Fruit fly (Drosophila melanogaster) whole organism, embryonic: ENCODE results near the gene CG4218.
A peak's percentile ranks its signal among the peaks of the same experiment; 100 is the strongest.

Experiments
- BEAF-32 ChIP-seq: fragments of 200-800 bp; sonication (Bioruptor generic); optimal IDR thresholded peaks from 3 replicates; lab custom pipeline; 2017; ENCODE audit warnings: missing biosample characterization, missing genetic modification characterization, mild to moderate bottlenecking, moderate library complexity, missing genetic modification reagents
- CG10654 ChIP-seq: fragments of 200-800 bp; sonication (Bioruptor generic); optimal IDR thresholded peaks from 2 replicates; lab custom pipeline; 2016; ENCODE audit warnings: missing biosample characterization, missing genetic modification characterization
- CG12299 ChIP-seq: fragments of 200-800 bp; sonication (Bioruptor generic); optimal IDR thresholded peaks from 2 replicates; lab custom pipeline; 2018; ENCODE audit warnings: missing biosample characterization, mild to moderate bottlenecking, missing genetic modification characterization
- CG13894 ChIP-seq: fragments of 200-800 bp; sonication (Bioruptor generic); optimal IDR thresholded peaks from 3 replicates; lab custom pipeline; 2018; ENCODE audit warnings: missing biosample characterization, mild to moderate bottlenecking, missing genetic modification characterization, moderate library complexity
- CG14710 ChIP-seq: fragments of 200-800 bp; sonication (Bioruptor generic); optimal IDR thresholded peaks from 3 replicates; lab custom pipeline; 2019; ENCODE audit warnings: missing biosample characterization, mild to moderate bottlenecking, missing genetic modification characterization, moderate library complexity
- CG15479 ChIP-seq: fragments of 200-800 bp; sonication (Bioruptor generic); optimal IDR thresholded peaks from 3 replicates; lab custom pipeline; 2019; ENCODE audit warnings: missing biosample characterization, mild to moderate bottlenecking, missing genetic modification characterization, moderate library complexity
- CG1647 ChIP-seq: fragments of 200-800 bp; sonication (Bioruptor generic); optimal IDR thresholded peaks from 3 replicates; lab custom pipeline; 2016; ENCODE audit warnings: missing biosample characterization, missing genetic modification characterization
- CG17829 ChIP-seq: fragments of 200-800 bp; optimal IDR thresholded peaks from 2 replicates; lab custom pipeline; 2019; ENCODE audit warnings: missing biosample characterization, mild to moderate bottlenecking, missing genetic modification characterization, moderate library complexity
- CG17912 ChIP-seq: fragments of 200-800 bp; sonication (Bioruptor generic); optimal IDR thresholded peaks from 2 replicates; lab custom pipeline; 2018; ENCODE audit warnings: missing biosample characterization, mild to moderate bottlenecking, missing genetic modification characterization
- CG2116 ChIP-seq: fragments of 200-800 bp; sonication (Bioruptor generic); optimal IDR thresholded peaks from 3 replicates; lab custom pipeline; 2018; ENCODE audit warnings: missing biosample characterization, mild to moderate bottlenecking, missing genetic modification characterization
- CG2678 ChIP-seq: fragments of 200-800 bp; sonication (Bioruptor generic); optimal IDR thresholded peaks from 3 replicates; lab custom pipeline; 2019; ENCODE audit warnings: missing biosample characterization, mild to moderate bottlenecking, missing genetic modification characterization, moderate library complexity
- CG30403 ChIP-seq: fragments of 200-800 bp; sonication (Bioruptor generic); optimal IDR thresholded peaks from 3 replicates; lab custom pipeline; 2016; ENCODE audit warnings: missing biosample characterization, missing genetic modification characterization
- CG31441 ChIP-seq: fragments of 200-800 bp; sonication (Bioruptor generic); IDR thresholded peaks from 2 replicates; pipeline ENCODE4 v1.3.6; 2022; ENCODE audit warnings: missing biosample characterization, missing genetic modification characterization
- CG3995 ChIP-seq: fragments of 200-800 bp; sonication (Bioruptor generic); optimal IDR thresholded peaks from 3 replicates; lab custom pipeline; 2016; ENCODE audit warnings: missing biosample characterization, missing genetic modification characterization
- CG6254 ChIP-seq: fragments of 200-800 bp; sonication (Bioruptor generic); optimal IDR thresholded peaks from 3 replicates; lab custom pipeline; 2017; ENCODE audit warnings: mild to moderate bottlenecking, missing biosample characterization, missing genetic modification reagents, missing genetic modification characterization
- CG7372 ChIP-seq: fragments of 200-800 bp; sonication (Bioruptor generic); IDR thresholded peaks from 2 replicates; pipeline ENCODE4 v1.3.6; 2022; ENCODE audit warnings: missing biosample characterization, missing genetic modification characterization
- CG9797 ChIP-seq: fragments of 200-800 bp; sonication (Bioruptor generic); optimal IDR thresholded peaks from 3 replicates; lab custom pipeline; 2018; ENCODE audit warnings: missing biosample characterization, mild to moderate bottlenecking, missing genetic modification characterization
- Chrac-16 ChIP-seq: fragments of 200-800 bp; sonication (Bioruptor generic); optimal IDR thresholded peaks from 3 replicates; lab custom pipeline; 2016; ENCODE audit warnings: missing biosample characterization, missing genetic modification characterization
- Dp ChIP-seq: fragments of 200-800 bp; sonication (Bioruptor generic); optimal IDR thresholded peaks from 2 replicates; lab custom pipeline; 2018; ENCODE audit warnings: missing biosample characterization, mild to moderate bottlenecking, missing genetic modification characterization, moderate library complexity
- Ets97D ChIP-seq: fragments of 200-800 bp; sonication (Bioruptor generic); optimal IDR thresholded peaks from 3 replicates; lab custom pipeline; 2016; ENCODE audit warnings: missing biosample characterization, missing genetic modification characterization
- Hmr ChIP-seq: fragments of 200-800 bp; sonication (Bioruptor generic); optimal IDR thresholded peaks from 3 replicates; lab custom pipeline; 2017; ENCODE audit warnings: mild to moderate bottlenecking, missing biosample characterization, missing genetic modification reagents, missing genetic modification characterization
- Hmx ChIP-seq: fragments of 200-800 bp; sonication (Bioruptor generic); optimal IDR thresholded peaks from 2 replicates; lab custom pipeline; 2016; ENCODE audit warnings: missing biosample characterization, missing genetic modification characterization
- Hr3 ChIP-seq: fragments of 200-800 bp; sonication (Bioruptor generic); optimal IDR thresholded peaks from 3 replicates; lab custom pipeline; 2016; ENCODE audit warnings: missing biosample characterization, missing genetic modification characterization
- Hr51 ChIP-seq, 2 experiments: fragments of 200-800 bp; sonication (Bioruptor generic); optimal IDR thresholded peaks; 2 replicates in 1 of 2; 3 replicates in 1 of 2; lab custom pipeline; 2016 to 2018; ENCODE audit warnings: missing biosample characterization in 2 of 2, missing genetic modification characterization in 2 of 2, mild to moderate bottlenecking in 1 of 2, moderate library complexity in 1 of 2
- Lpt ChIP-seq: fragments of >200 bp; optimal IDR thresholded peaks from 2 replicates; lab custom pipeline; 2018; ENCODE audit warnings: missing biosample characterization, missing genetic modification characterization
- Mes4 ChIP-seq: fragments of 200-800 bp; sonication (Bioruptor generic); optimal IDR thresholded peaks from 2 replicates; lab custom pipeline; 2016; ENCODE audit warnings: missing biosample characterization, missing genetic modification characterization
- PHDP ChIP-seq: fragments of 200-800 bp; sonication (Bioruptor generic); optimal IDR thresholded peaks from 3 replicates; lab custom pipeline; 2018; ENCODE audit warnings: missing biosample characterization, mild to moderate bottlenecking, missing genetic modification characterization, moderate library complexity
- Sin3A ChIP-seq: fragments of >200 bp; optimal IDR thresholded peaks from 2 replicates; lab custom pipeline; 2018
- Sox100B ChIP-seq: fragments of 200-800 bp; sonication (Bioruptor generic); optimal IDR thresholded peaks from 3 replicates; lab custom pipeline; 2018; ENCODE audit warnings: missing biosample characterization, mild to moderate bottlenecking, missing genetic modification characterization
- Sry-δ ChIP-seq: fragments of 200-800 bp; sonication (Bioruptor generic); optimal IDR thresholded peaks from 2 replicates; lab custom pipeline; 2016; ENCODE audit warnings: missing biosample characterization, missing genetic modification characterization
- amos ChIP-seq: fragments of 200-800 bp; sonication (Bioruptor generic); IDR thresholded peaks from 2 replicates; pipeline ENCODE4 v1.3.6; 2022; ENCODE audit warnings: missing biosample characterization, missing genetic modification characterization; ENCODE audit not compliant: partially characterized antibody
- cas ChIP-seq: fragments of 200-800 bp; sonication (Bioruptor generic); IDR thresholded peaks from 2 replicates; pipeline ENCODE4 v1.3.6; 2022; ENCODE audit warnings: missing biosample characterization, missing genetic modification characterization
- caup ChIP-seq: fragments of 200-800 bp; sonication (Bioruptor generic); optimal IDR thresholded peaks from 3 replicates; lab custom pipeline; 2017; ENCODE audit warnings: missing biosample characterization, mild to moderate bottlenecking, missing genetic modification characterization, moderate library complexity; ENCODE audit not compliant: severe bottlenecking
- ewg ChIP-seq: fragments of 200-800 bp; sonication (Bioruptor generic); optimal IDR thresholded peaks from 3 replicates; lab custom pipeline; 2017; ENCODE audit warnings: mild to moderate bottlenecking, missing biosample characterization, missing genetic modification reagents, missing genetic modification characterization
- fd96Cb ChIP-seq: fragments of 200-800 bp; sonication (Bioruptor generic); optimal IDR thresholded peaks from 2 replicates; lab custom pipeline; 2018; ENCODE audit warnings: missing biosample characterization, mild to moderate bottlenecking, missing genetic modification characterization, moderate library complexity
- grau ChIP-seq: fragments of 200-800 bp; optimal IDR thresholded peaks from 3 replicates; lab custom pipeline; 2019; ENCODE audit warnings: missing biosample characterization, mild to moderate bottlenecking, missing genetic modification characterization, moderate library complexity
- lola ChIP-seq, 3 experiments: fragments of >200 bp in 2 of 3; fragments of 200-800 bp in 1 of 3; sonication (Bioruptor generic) in 1 of 3; optimal IDR thresholded peaks; 2 replicates each; lab custom pipeline; 2017 to 2019; ENCODE audit warnings: missing biosample characterization in 3 of 3, missing genetic modification characterization in 3 of 3, mild to moderate bottlenecking in 1 of 3, moderate library complexity in 1 of 3
- mld ChIP-seq: fragments of 200-800 bp; sonication (Bioruptor generic); IDR thresholded peaks from 3 replicates; pipeline ENCODE4 v1.3.6; 2022; ENCODE audit warnings: missing biosample characterization, missing genetic modification characterization; ENCODE audit not compliant: partially characterized antibody
- p53 ChIP-seq: fragments of 200-800 bp; sonication (Bioruptor generic); optimal IDR thresholded peaks from 2 replicates; lab custom pipeline; 2016; ENCODE audit warnings: missing biosample characterization, missing genetic modification characterization
- pb ChIP-seq: fragments of 200-800 bp; sonication (Bioruptor generic); optimal IDR thresholded peaks from 3 replicates; lab custom pipeline; 2016; ENCODE audit warnings: missing biosample characterization, missing genetic modification characterization
- pita ChIP-seq: fragments of 200-800 bp; sonication (Bioruptor generic); optimal IDR thresholded peaks from 2 replicates; lab custom pipeline; 2017; ENCODE audit warnings: missing biosample characterization, mild to moderate bottlenecking, missing genetic modification characterization
- sc ChIP-seq, 3 experiments: fragments of >200 bp in 2 of 3; fragments of 200-800 bp in 1 of 3; sonication (Bioruptor generic) in 1 of 3; optimal IDR thresholded peaks; 2 replicates in 2 of 3; 3 replicates in 1 of 3; lab custom pipeline; 2017; ENCODE audit warnings: mild to moderate bottlenecking in 1 of 3, missing biosample characterization in 1 of 3, missing genetic modification characterization in 1 of 3, missing genetic modification reagents in 1 of 3
- scrt ChIP-seq: fragments of 200-800 bp; sonication (Bioruptor generic); optimal IDR thresholded peaks from 2 replicates; lab custom pipeline; 2018; ENCODE audit warnings: missing biosample characterization, mild to moderate bottlenecking, missing genetic modification characterization, moderate library complexity
- sob ChIP-seq: fragments of 200-800 bp; sonication (Bioruptor generic); IDR thresholded peaks from 2 replicates; pipeline ENCODE4 v1.3.6; 2022; ENCODE audit warnings: missing biosample characterization, missing genetic modification characterization
- stwl ChIP-seq: fragments of 200-800 bp; sonication (Bioruptor generic); optimal IDR thresholded peaks from 3 replicates; lab custom pipeline; 2018; ENCODE audit warnings: missing biosample characterization, mild to moderate bottlenecking, missing genetic modification characterization, moderate library complexity
- sug ChIP-seq: fragments of 200-800 bp; optimal IDR thresholded peaks from 2 replicates; lab custom pipeline; 2019; ENCODE audit warnings: missing biosample characterization, mild to moderate bottlenecking, missing genetic modification characterization, moderate library complexity
- trh ChIP-seq: fragments of 200-800 bp; sonication (Bioruptor generic); optimal IDR thresholded peaks from 2 replicates; lab custom pipeline; 2016; ENCODE audit warnings: missing biosample characterization, missing genetic modification characterization
- wor ChIP-seq: fragments of 200-800 bp; sonication (Bioruptor generic); IDR thresholded peaks from 2 replicates; pipeline ENCODE4 v1.3.6; 2022; ENCODE audit warnings: missing biosample characterization, missing genetic modification characterization

The CG4218 gene

dm6 chr2L:14552141-14552748 lies 3.3 kb upstream of the CG4218 start (continued):
- TF ChIP-seq stwl (tag; lab: Kevin White, UChicago) (peak; percentile 30), CG3995 (GFP tag; lab: Kevin White, UChicago) (no peak), CG14710 (peak; percentile 64), cas (GFP tag; lab: Robert Waterston, UW) (no peak), grau (tag; lab: Kevin White, UChicago) (peak; percentile 61), Sry-δ (GFP tag; lab: Kevin White, UChicago) (peak; percentile 32), CG2116 (peak; percentile 3), Ets97D (GFP tag; lab: Kevin White, UChicago) (peak; percentile 20), CG15479 (GFP tag; lab: Kevin White, UChicago) (peak; percentile 0), CG31441 (GFP tag; lab: Robert Waterston, UW) (peak; percentile 56; the same call in 1 of the 2 replicates), mld (GFP tag; lab: Robert Waterston, UW) (no peak), Chrac-16 (GFP tag; lab: Kevin White, UChicago) (peak; percentile 62), CG12299 (tag; lab: Kevin White, UChicago) (peak; percentile 45), pb (GFP tag; lab: Kevin White, UChicago) (peak; percentile 13), CG17829 (tag; lab: Kevin White, UChicago) (peak; percentile 71), Hr51 (GFP tag; optimal IDR thresholded peaks at IDR 0.05; lab: Kevin White, UChicago) (peak; percentile 56), trh (GFP tag; lab: Kevin White, UChicago) (no peak), sug (tag; lab: Kevin White, UChicago) (no peak), pita (GFP tag; lab: Kevin White, UChicago) (no peak), BEAF-32 (GFP tag; lab: Kevin White, UChicago) (no peak), CG1647 (GFP tag; lab: Kevin White, UChicago) (peak; percentile 46), amos (GFP tag; lab: Robert Waterston, UW) (no peak), Sin3A (lab: Kevin White, UChicago) (no peak), Lpt (GFP tag; lab: Kevin White, UChicago) (no peak), Hmx (GFP tag; lab: Kevin White, UChicago) (no peak), CG9797 (GFP tag; lab: Kevin White, UChicago) (no peak), Mes4 (GFP tag; lab: Kevin White, UChicago) (peak; percentile 39), p53 (GFP tag; lab: Kevin White, UChicago) (no peak), Sox100B (GFP tag; lab: Kevin White, UChicago) (peak; percentile 32), Hr3 (GFP tag; lab: Kevin White, UChicago) (peak; percentile 36), CG6254 (peak; percentile 75), sc (optimal IDR thresholded peaks at IDR 0.05; lab: Kevin White, UChicago) (no peak), sc (GFP tag; optimal IDR thresholded peaks at IDR 0.05; lab: Kevin White, UChicago) (peak; percentile 50), caup (peak; percentile 11), wor (GFP tag; lab: Robert Waterston, UW) (no peak), CG10654 (GFP tag; lab: Kevin White, UChicago) (peak; percentile 45), CG13894 (tag; lab: Kevin White, UChicago) (no peak), CG7372 (GFP tag; lab: Robert Waterston, UW) (no peak), CG2678 (tag; lab: Kevin White, UChicago) (peak; percentile 61), fd96Cb (tag; lab: Kevin White, UChicago) (peak; percentile 61), lola (GFP tag; optimal IDR thresholded peaks at IDR 0.05; lab: Kevin White, UChicago) (peak in 1 of 3 experiments; percentile 81), ewg (GFP tag; lab: Kevin White, UChicago) (peak; percentile 32), CG17912 (GFP tag; lab: Kevin White, UChicago) (no peak), scrt (GFP tag; lab: Kevin White, UChicago) (no peak), Dp (no peak), PHDP (tag; lab: Kevin White, UChicago) (peak; percentile 55), CG30403 (GFP tag; lab: Kevin White, UChicago) (peak; percentile 75), Hmr (GFP tag; lab: Kevin White, UChicago) (peak; percentile 33), sob (GFP tag; lab: Robert Waterston, UW) (peak; percentile 48; the same call in 1 of the 2 replicates)
